Fruit fly (Drosophila melanogaster): ENCODE results near the gene CG11590.

DNA sequence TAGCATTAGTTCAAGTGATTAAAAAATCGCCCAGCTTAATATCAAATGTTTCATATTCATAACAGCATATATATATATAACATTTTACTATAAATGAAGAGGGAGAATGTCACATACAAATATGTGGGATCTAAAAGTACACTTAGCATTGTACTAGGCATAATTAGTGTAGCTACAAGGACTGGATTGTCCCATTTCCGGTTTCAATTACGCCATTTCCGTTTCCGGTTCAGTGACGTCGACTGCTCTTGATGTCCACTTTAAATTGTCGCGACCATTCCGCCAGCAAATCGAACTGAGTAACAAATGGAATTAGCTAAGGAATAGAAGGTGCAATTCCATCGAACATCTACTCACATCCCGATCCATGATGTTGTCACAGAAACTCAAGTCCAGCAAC, 34.5 kb downstream of the CG11590 start:
- no peak for TF ChIP-seq CG12768 (GFP tag; optimal IDR thresholded peaks at IDR 0.05)
- TF ChIP-seq Hr96 (GFP tag; optimal IDR thresholded peaks at IDR 0.05): no peak
- TF ChIP-seq kay (GFP tag; ENCODE audit: borderline replicate concordance): no peak
- TF ChIP-seq CG5204 (GFP tag; optimal IDR thresholded peaks at IDR 0.05): no peak
- no peak for TF ChIP-seq toe (GFP tag; optimal IDR thresholded peaks at IDR 0.05)
- TF ChIP-seq CG11617 (GFP tag; optimal IDR thresholded peaks at IDR 0.05): no peak
- no peak for TF ChIP-seq Clk (GFP tag; optimal IDR thresholded peaks at IDR 0.05)

Measured in whole organism, adult.